Worm (Caenorhabditis elegans): ENCODE results near the gene C49F5.3.
"Not testable (repeated sequence)": the region's sequence is repeated elsewhere in the genome, so short reads cannot be mapped to it uniquely, and the experiment has no call there.

Gene C49F5.3

DNA sequence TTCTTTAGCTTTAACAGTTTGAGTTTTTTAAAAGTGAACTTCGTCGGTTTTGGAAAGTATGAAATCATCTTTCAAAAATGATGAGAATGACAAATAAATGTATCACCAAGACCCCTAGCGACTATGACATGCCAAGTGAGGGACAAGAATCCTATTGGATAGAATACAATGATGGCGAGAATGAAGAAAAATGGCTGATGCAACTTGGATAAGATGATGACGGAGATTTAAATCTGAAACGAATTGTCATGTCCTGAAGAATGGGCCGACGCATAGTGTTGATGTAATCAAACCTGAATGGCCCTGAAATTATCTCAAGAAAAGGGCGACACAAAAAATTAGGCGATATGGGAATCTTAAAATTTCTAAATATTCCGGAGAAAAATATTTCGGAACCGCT, 19.8 kb downstream of the C49F5.3 start:
- TF ChIP-seq T22C8.4 (GFP tag; IDR thresholded peaks at IDR 0.05) = no peak
- no peak for TF ChIP-seq tab-1 (GFP tag; IDR thresholded peaks at IDR 0.05)
- no peak for TF ChIP-seq klf-2 (GFP tag; conservative IDR thresholded peaks at IDR 0.05)
- TF ChIP-seq cog-1 (tag; optimal IDR thresholded peaks at IDR 0.05) = no peak
- TF ChIP-seq ztf-23 (GFP tag; IDR thresholded peaks at IDR 0.05) = no peak
- no peak for TF ChIP-seq flt-1 (GFP tag; IDR thresholded peaks at IDR 0.05)
- TF ChIP-seq med-1 (GFP tag; optimal IDR thresholded peaks at IDR 0.05; ENCODE audit: insufficient read depth) = no peak
- no peak for TF ChIP-seq ztf-29 (GFP tag; IDR thresholded peaks at IDR 0.05)
- no peak for TF ChIP-seq ref-1 (GFP tag; conservative IDR thresholded peaks at IDR 0.05)

- no peak for TF ChIP-seq cog-1 (tag; optimal IDR thresholded peaks at IDR 0.05)
- TF ChIP-seq flt-1 (GFP tag; IDR thresholded peaks at IDR 0.05) = no peak
- TF ChIP-seq ztf-23 (GFP tag; IDR thresholded peaks at IDR 0.05) = no peak
- no peak for TF ChIP-seq T22C8.4 (GFP tag; IDR thresholded peaks at IDR 0.05)
- TF ChIP-seq tab-1 (GFP tag; IDR thresholded peaks at IDR 0.05) = no peak
- no peak for TF ChIP-seq ztf-29 (GFP tag; IDR thresholded peaks at IDR 0.05)
- TF ChIP-seq klf-2 (GFP tag; conservative IDR thresholded peaks at IDR 0.05) = no peak
- TF ChIP-seq ref-1 (GFP tag; conservative IDR thresholded peaks at IDR 0.05) = no peak
- no peak for TF ChIP-seq med-1 (GFP tag; optimal IDR thresholded peaks at IDR 0.05; ENCODE audit: insufficient read depth)
Observed at ce11 chrX:11962050-11962788, 21.2 kb downstream of the C49F5.3 start.

DNA sequence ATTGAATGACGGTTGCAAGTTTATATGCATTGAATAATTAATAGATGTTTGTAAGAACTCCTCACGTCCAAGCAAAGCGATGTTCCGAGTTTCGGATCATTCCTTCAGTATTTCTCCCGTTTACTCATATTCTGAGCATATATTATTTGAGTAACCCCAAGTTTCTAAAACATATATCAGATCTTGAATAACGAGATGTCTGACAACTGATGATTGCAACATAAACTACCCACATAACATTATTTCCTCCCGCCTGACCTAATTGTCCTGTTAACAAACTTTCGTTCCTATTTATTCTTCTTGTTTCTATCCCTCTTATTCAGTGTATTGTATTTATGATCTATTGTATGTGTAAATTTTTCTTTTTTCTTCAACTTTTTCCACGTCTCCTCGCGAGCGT, 22.3 kb downstream of the C49F5.3 start, which contains the start of gene C49F5.13:
Gene C49F5.13, plus strand, starts transcription at position 301 of the 400 bp plus-strand sequence.
- not testable (repeated sequence) for TF ChIP-seq T22C8.4 (GFP tag; IDR thresholded peaks at IDR 0.05); ref-1 (GFP tag; conservative IDR thresholded peaks at IDR 0.05); med-1 (GFP tag; optimal IDR thresholded peaks at IDR 0.05; ENCODE audit: insufficient read depth)

DNA sequence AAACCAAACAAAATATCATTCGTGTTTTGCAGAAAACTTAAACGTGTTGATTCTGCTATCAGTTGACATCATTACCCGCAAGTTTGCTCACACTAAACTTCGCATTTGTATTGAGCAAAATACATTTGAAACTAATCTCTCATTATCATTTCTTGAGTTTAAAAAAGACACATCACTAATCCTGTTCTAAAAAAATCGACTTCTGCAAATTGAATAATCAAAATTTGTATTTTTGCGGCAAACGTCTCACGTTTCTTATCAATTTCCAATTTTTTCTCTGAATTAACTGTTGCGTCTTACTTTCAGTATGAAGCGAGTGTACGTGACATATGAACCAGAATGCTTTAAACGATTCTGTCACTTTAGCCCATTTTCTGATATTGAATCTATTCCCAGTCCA, 23.6 kb downstream of the C49F5.3 start, which contains the start of gene C49F5.8:
Gene C49F5.8, plus strand, starts transcription at position 301 of the 400 bp plus-strand sequence.
- TF ChIP-seq tab-1 (GFP tag; IDR thresholded peaks at IDR 0.05) (no peak), ztf-23 (GFP tag; IDR thresholded peaks at IDR 0.05) (no peak), cog-1 (tag; optimal IDR thresholded peaks at IDR 0.05) (no peak), flt-1 (GFP tag; IDR thresholded peaks at IDR 0.05) (no peak), med-1 (GFP tag; optimal IDR thresholded peaks at IDR 0.05; ENCODE audit: insufficient read depth) (no peak), ztf-29 (GFP tag; IDR thresholded peaks at IDR 0.05) (no peak), ref-1 (GFP tag; conservative IDR thresholded peaks at IDR 0.05) (no peak), T22C8.4 (GFP tag; IDR thresholded peaks at IDR 0.05) (no peak), klf-2 (GFP tag; conservative IDR thresholded peaks at IDR 0.05) (no peak)

DNA sequence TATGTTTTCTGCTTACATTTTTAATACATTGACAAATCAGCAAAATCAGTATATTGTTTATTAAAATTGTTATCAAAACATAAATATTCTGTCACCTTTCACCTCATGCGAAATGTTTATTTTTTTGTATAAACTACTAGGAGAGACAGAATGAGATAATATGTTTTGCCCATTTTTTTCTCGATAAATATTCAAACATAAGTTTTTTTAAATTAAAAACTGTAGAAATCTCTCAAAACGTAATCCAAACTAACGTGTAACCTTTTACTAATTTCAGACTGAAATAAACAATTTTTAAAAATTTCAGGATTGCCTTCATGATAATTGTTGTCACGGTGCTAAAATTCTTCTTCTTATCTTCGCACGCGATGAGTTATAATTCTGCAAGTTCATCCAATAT, 26.2 kb downstream of the C49F5.3 start, which contains the start of gene T08D10.5:
Gene T08D10.5, plus strand, starts transcription at position 301 of the 400 bp plus-strand sequence.
- TF ChIP-seq ref-1 (GFP tag; conservative IDR thresholded peaks at IDR 0.05) (no peak), tab-1 (GFP tag; IDR thresholded peaks at IDR 0.05) (no peak), klf-2 (GFP tag; conservative IDR thresholded peaks at IDR 0.05) (no peak), ztf-23 (GFP tag; IDR thresholded peaks at IDR 0.05) (no peak), med-1 (GFP tag; optimal IDR thresholded peaks at IDR 0.05; ENCODE audit: insufficient read depth) (no peak), flt-1 (GFP tag; IDR thresholded peaks at IDR 0.05) (no peak), T22C8.4 (GFP tag; IDR thresholded peaks at IDR 0.05) (no peak), ztf-29 (GFP tag; IDR thresholded peaks at IDR 0.05) (no peak), cog-1 (tag; optimal IDR thresholded peaks at IDR 0.05) (no peak)

DNA sequence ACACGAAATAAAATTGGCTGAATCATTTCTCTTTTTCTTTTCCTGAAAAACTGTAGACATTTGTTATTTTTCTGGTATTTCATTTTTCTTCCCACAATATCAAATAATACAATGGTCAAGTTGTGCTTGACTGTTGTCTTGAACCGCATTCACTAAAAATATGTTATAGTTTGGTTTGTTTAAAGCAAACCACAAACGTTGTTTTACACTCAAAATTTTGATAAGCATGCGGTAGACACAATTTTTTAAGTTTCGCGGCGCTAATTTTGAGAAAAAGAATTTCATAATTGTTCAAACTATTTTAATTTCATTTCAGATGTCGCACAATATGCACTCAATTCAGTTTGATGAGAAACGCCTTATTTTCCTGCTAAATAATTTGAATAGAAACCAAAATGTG, 28.3 kb downstream of the C49F5.3 start, which contains the start of gene T08D10.3:
Gene T08D10.3, plus strand, starts transcription at position 301 of the 400 bp plus-strand sequence.
- no peak for TF ChIP-seq med-1 (GFP tag; optimal IDR thresholded peaks at IDR 0.05; ENCODE audit: insufficient read depth)
- no peak for TF ChIP-seq ztf-29 (GFP tag; IDR thresholded peaks at IDR 0.05)
- TF ChIP-seq ztf-23 (GFP tag; IDR thresholded peaks at IDR 0.05) = no peak
- TF ChIP-seq cog-1 (tag; optimal IDR thresholded peaks at IDR 0.05) = no peak
- TF ChIP-seq tab-1 (GFP tag; IDR thresholded peaks at IDR 0.05) = no peak
- TF ChIP-seq T22C8.4 (GFP tag; IDR thresholded peaks at IDR 0.05) = no peak
- no peak for TF ChIP-seq ref-1 (GFP tag; conservative IDR thresholded peaks at IDR 0.05)
- no peak for TF ChIP-seq klf-2 (GFP tag; conservative IDR thresholded peaks at IDR 0.05)

DNA sequence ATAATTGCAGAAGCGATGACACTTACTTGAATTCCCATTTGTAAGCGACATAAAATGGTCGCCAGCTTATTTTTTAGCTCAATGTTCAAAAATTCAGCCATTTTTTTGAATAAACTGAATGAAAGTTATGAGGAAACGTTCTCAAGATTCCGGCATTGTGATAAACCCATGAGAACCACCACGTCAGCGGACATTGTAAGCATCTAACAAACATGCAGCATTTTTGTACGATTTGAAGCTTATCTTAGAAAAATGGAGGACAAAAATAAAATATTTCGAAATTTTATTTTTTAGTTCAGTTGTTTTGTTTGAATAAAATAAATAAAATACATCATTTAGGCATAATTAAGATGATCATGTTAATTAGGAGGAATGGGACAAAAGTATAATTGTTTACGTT, 30.2 kb downstream of the C49F5.3 start, which contains the start of gene T08D10.4:
Gene T08D10.4, minus strand, starts transcription at position 101 of the 400 bp plus-strand sequence.
- TF ChIP-seq klf-2 (GFP tag; conservative IDR thresholded peaks at IDR 0.05) (no peak), flt-1 (GFP tag; IDR thresholded peaks at IDR 0.05) (no peak), ref-1 (GFP tag; conservative IDR thresholded peaks at IDR 0.05) (no peak), T22C8.4 (GFP tag; IDR thresholded peaks at IDR 0.05) (no peak), cog-1 (tag; optimal IDR thresholded peaks at IDR 0.05) (no peak), ztf-29 (GFP tag; IDR thresholded peaks at IDR 0.05) (no peak), med-1 (GFP tag; optimal IDR thresholded peaks at IDR 0.05; ENCODE audit: insufficient read depth) (no peak), ztf-23 (GFP tag; IDR thresholded peaks at IDR 0.05) (no peak), tab-1 (GFP tag; IDR thresholded peaks at IDR 0.05) (no peak)

ce11 chrX:11952129-11952528, 31.3 kb downstream of the C49F5.3 start:
- TF ChIP-seq med-1 (GFP tag; optimal IDR thresholded peaks at IDR 0.05; ENCODE audit: insufficient read depth) (no peak), klf-2 (GFP tag; conservative IDR thresholded peaks at IDR 0.05) (no peak), ztf-23 (GFP tag; IDR thresholded peaks at IDR 0.05) (no peak), tab-1 (GFP tag; IDR thresholded peaks at IDR 0.05) (no peak), flt-1 (GFP tag; IDR thresholded peaks at IDR 0.05) (no peak), ref-1 (GFP tag; conservative IDR thresholded peaks at IDR 0.05) (no peak)

DNA sequence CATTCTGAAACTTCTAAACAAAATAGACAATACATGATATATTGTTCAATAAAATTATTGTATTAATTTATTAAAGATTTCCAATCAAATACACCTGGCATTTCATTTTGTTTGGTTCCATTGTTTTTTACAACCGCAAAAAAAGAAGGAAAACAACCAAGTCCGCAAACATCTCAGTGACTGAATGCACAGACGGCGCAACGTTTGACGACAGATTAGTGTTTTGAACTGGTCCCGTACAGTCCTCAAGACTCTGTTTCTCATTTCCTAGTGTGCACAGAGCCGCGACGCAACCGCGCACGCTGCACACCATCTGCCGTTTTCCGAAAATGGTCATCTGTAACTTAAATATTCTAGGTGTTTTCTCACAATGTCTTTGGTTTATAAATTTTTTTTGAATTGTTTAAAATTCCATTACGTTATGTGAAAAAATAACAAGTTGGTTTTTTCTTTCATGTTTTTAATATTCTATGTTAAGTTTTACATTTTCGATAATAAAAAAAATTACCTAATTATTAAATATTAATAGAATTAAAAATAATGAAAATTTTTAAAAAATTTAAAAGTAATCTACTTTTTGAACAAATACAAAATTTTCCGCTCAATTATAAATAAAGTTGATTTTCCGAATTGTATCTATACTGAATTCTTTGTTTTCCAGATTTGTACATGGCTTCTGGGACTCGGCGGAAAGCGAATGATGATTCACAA, 35.1 kb downstream of the C49F5.3 start, which contains the start of gene lsd-1:
Gene lsd-1, plus strand, starts transcription at position 661 of the 711 bp plus-strand sequence.
- TF ChIP-seq ztf-29 (GFP tag; IDR thresholded peaks at IDR 0.05) = no peak
- no peak for TF ChIP-seq T22C8.4 (GFP tag; IDR thresholded peaks at IDR 0.05)
- no peak for TF ChIP-seq flt-1 (GFP tag; IDR thresholded peaks at IDR 0.05)
- no peak for TF ChIP-seq tab-1 (GFP tag; IDR thresholded peaks at IDR 0.05)
- TF ChIP-seq klf-2 (GFP tag; conservative IDR thresholded peaks at IDR 0.05) = no peak
- TF ChIP-seq ref-1 (GFP tag; conservative IDR thresholded peaks at IDR 0.05) = no peak
- no peak for TF ChIP-seq cog-1 (tag; optimal IDR thresholded peaks at IDR 0.05)
- no peak for TF ChIP-seq med-1 (GFP tag; optimal IDR thresholded peaks at IDR 0.05; ENCODE audit: insufficient read depth)
- no peak for TF ChIP-seq ztf-23 (GFP tag; IDR thresholded peaks at IDR 0.05)
